Worm (Caenorhabditis elegans) whole organism, L1 larva: Measurements from ENCODE around the gene F28G4.3.

Experiments
- C16A3.4 ChIP-seq: fragments of 150-350 bp; optimal IDR thresholded peaks from 2 replicates; lab custom pipeline; 2014; ENCODE audit warnings: missing biosample characterization, missing genetic modification characterization
- C34B4.2 ChIP-seq: sonication (generic microtip); optimal IDR thresholded peaks from 2 replicates; lab custom pipeline; 2017; ENCODE audit warnings: mild to moderate bottlenecking, missing genetic modification characterization, missing compliant biosample characterization
- F16B12.6 ChIP-seq: fragments of 150-350 bp; optimal IDR thresholded peaks from 2 replicates; lab custom pipeline; 2014; ENCODE audit warnings: missing biosample characterization, missing genetic modification characterization
- ama-1 ChIP-seq: fragments of 150-350 bp; optimal IDR thresholded peaks from 2 replicates; lab custom pipeline; 2014
- dpl-1 ChIP-seq, 3 experiments: fragments of 150-350 bp in 2 of 3; sonication (generic microtip) in 1 of 3; optimal IDR thresholded peaks; 2 replicates each; lab custom pipeline; 2014 to 2017; ENCODE audit warnings: missing biosample characterization in 3 of 3, missing genetic modification characterization in 3 of 3, missing genetic modification reagents in 3 of 3
- dsc-1 ChIP-seq: sonication (generic microtip); optimal IDR thresholded peaks from 2 replicates; lab custom pipeline; 2016; ENCODE audit warnings: mild to moderate bottlenecking, missing genetic modification characterization, missing compliant biosample characterization
- efl-1 ChIP-seq, 4 experiments: fragments of 150-350 bp; optimal IDR thresholded peaks in 3 of 4; peaks in 1 of 4; 1 replicate in 1 of 4; 2 replicates in 3 of 4; lab custom pipeline; 2014; ENCODE audit warnings: missing biosample characterization in 2 of 4, missing genetic modification characterization in 2 of 4, missing genetic modification reagents in 2 of 4
- efl-3 ChIP-seq: fragments of 200-800 bp; sonication (Bioruptor generic); optimal IDR thresholded peaks from 2 replicates; lab custom pipeline; 2018; ENCODE audit warnings: mild to moderate bottlenecking, missing genetic modification characterization, missing compliant biosample characterization
- egl-27 ChIP-seq, 2 experiments: fragments of 150-350 bp in 1 of 2; sonication (generic microtip); optimal IDR thresholded peaks; 3 replicates each; lab custom pipeline; 2017 to 2018; ENCODE audit warnings: missing biosample characterization in 2 of 2, missing genetic modification characterization in 2 of 2, missing genetic modification reagents in 2 of 2
- elt-2 ChIP-seq: sonication (generic microtip); optimal IDR thresholded peaks from 2 replicates; lab custom pipeline; 2016; ENCODE audit warnings: missing genetic modification characterization, mild to moderate bottlenecking, inconsistent platforms, missing compliant biosample characterization, missing genetic modification reagents
- elt-3 ChIP-seq, 6 experiments: fragments of 150-350 bp in 1 of 6; sonication (generic microtip); optimal IDR thresholded peaks; 2 replicates each; lab custom pipeline; 2017 to 2018; ENCODE audit warnings: missing biosample characterization in 6 of 6, missing genetic modification characterization in 6 of 6, inconsistent platforms in 1 of 6
- ets-5 ChIP-seq: fragments of 200-800 bp; sonication (Bioruptor generic); IDR thresholded peaks from 2 replicates; pipeline ENCODE4 v1.3.6; 2022; ENCODE audit warnings: missing genetic modification characterization, missing compliant biosample characterization
- hlh-17 ChIP-seq: fragments of 200-800 bp; sonication (Bioruptor generic); optimal IDR thresholded peaks from 2 replicates; lab custom pipeline; 2018; ENCODE audit warnings: missing genetic modification characterization, mild to moderate bottlenecking, missing compliant biosample characterization, moderate library complexity, borderline replicate concordance
- lin-14 ChIP-seq: fragments of 200-800 bp; sonication (Bioruptor generic); optimal IDR thresholded peaks from 2 replicates; lab custom pipeline; 2018; ENCODE audit warnings: mild to moderate bottlenecking, missing genetic modification characterization, moderate library complexity, missing compliant biosample characterization
- lin-15B ChIP-seq: fragments of 150-350 bp; sonication (generic microtip); optimal IDR thresholded peaks from 3 replicates; lab custom pipeline; 2014; ENCODE audit warnings: missing biosample characterization, missing genetic modification characterization
- lin-35 ChIP-seq, 2 experiments: fragments of 150-350 bp; optimal IDR thresholded peaks; 2 replicates each; lab custom pipeline; 2014; ENCODE audit warnings: missing biosample characterization in 2 of 2, missing genetic modification characterization in 2 of 2, missing genetic modification reagents in 2 of 2
- lir-3 ChIP-seq: sonication (generic microtip); optimal IDR thresholded peaks from 2 replicates; lab custom pipeline; 2016; ENCODE audit warnings: mild to moderate bottlenecking, missing genetic modification characterization, moderate library complexity, missing compliant biosample characterization; ENCODE audit not compliant: poor library complexity
- lsy-2 ChIP-seq, 2 experiments: fragments of 150-350 bp; optimal IDR thresholded peaks; 2 replicates each; lab custom pipeline; 2014; ENCODE audit warnings: missing biosample characterization in 2 of 2, missing genetic modification characterization in 2 of 2
- mef-2 ChIP-seq: fragments of 150-350 bp; optimal IDR thresholded peaks from 2 replicates; lab custom pipeline; 2014; ENCODE audit warnings: missing biosample characterization, missing genetic modification characterization
- nhr-20 ChIP-seq: sonication (generic microtip); optimal IDR thresholded peaks from 2 replicates; lab custom pipeline; 2016; ENCODE audit warnings: mild to moderate bottlenecking, missing genetic modification characterization, missing compliant biosample characterization
- nhr-237 ChIP-seq: fragments of 150-350 bp; optimal IDR thresholded peaks from 2 replicates; lab custom pipeline; 2014; ENCODE audit warnings: missing biosample characterization, missing genetic modification characterization
- nhr-47 ChIP-seq: sonication (generic microtip); optimal IDR thresholded peaks from 2 replicates; lab custom pipeline; 2016; ENCODE audit warnings: mild to moderate bottlenecking, missing genetic modification characterization, moderate library complexity, missing compliant biosample characterization
- nhr-84 ChIP-seq: sonication (generic microtip); optimal IDR thresholded peaks from 2 replicates; lab custom pipeline; 2017; ENCODE audit warnings: missing biosample characterization, missing genetic modification characterization
- nhr-85 ChIP-seq: sonication (generic microtip); peaks from one replicate; lab custom pipeline; 2016; ENCODE audit warnings: missing genetic modification characterization, inconsistent platforms, missing compliant biosample characterization
- pax-3 ChIP-seq: fragments of 200-800 bp; sonication (Bioruptor generic); optimal IDR thresholded peaks from 2 replicates; lab custom pipeline; 2018; ENCODE audit warnings: mild to moderate bottlenecking, missing genetic modification characterization, moderate library complexity, missing compliant biosample characterization
- pqm-1 ChIP-seq: sonication (generic microtip); optimal IDR thresholded peaks from 3 replicates; lab custom pipeline; 2017; ENCODE audit warnings: missing biosample characterization, missing genetic modification characterization
- sox-4 ChIP-seq: sonication (generic microtip); optimal IDR thresholded peaks from 2 replicates; lab custom pipeline; 2016; ENCODE audit warnings: missing genetic modification characterization, missing compliant biosample characterization
- sptf-1 ChIP-seq: fragments of 150-350 bp; optimal IDR thresholded peaks from 2 replicates; lab custom pipeline; 2014; ENCODE audit warnings: missing biosample characterization, missing genetic modification characterization
- sup-37 ChIP-seq: fragments of 200-800 bp; sonication (Bioruptor generic); optimal IDR thresholded peaks from 2 replicates; lab custom pipeline; 2018; ENCODE audit warnings: mild to moderate bottlenecking, missing genetic modification characterization, missing compliant biosample characterization
- tlp-1 ChIP-seq: fragments of 150-350 bp; optimal IDR thresholded peaks from 2 replicates; lab custom pipeline; 2014; ENCODE audit warnings: missing biosample characterization, missing genetic modification characterization
- unc-86 ChIP-seq: sonication (generic microtip); optimal IDR thresholded peaks from 2 replicates; lab custom pipeline; 2016; ENCODE audit warnings: missing genetic modification characterization, missing compliant biosample characterization
- unc-98 ChIP-seq: fragments of 200-800 bp; sonication (Bioruptor generic); IDR thresholded peaks from 2 replicates; pipeline ENCODE4 v1.3.6; 2022; ENCODE audit warnings: missing genetic modification characterization, missing compliant biosample characterization
- xbp-1 ChIP-seq: sonication (generic microtip); optimal IDR thresholded peaks from 2 replicates; lab custom pipeline; 2016; ENCODE audit warnings: missing genetic modification characterization, missing compliant biosample characterization
- ztf-11 ChIP-seq, 2 experiments: sonication (generic microtip); optimal IDR thresholded peaks; 2 replicates each; lab custom pipeline; 2016 to 2017; ENCODE audit warnings: missing genetic modification characterization in 2 of 2, missing biosample characterization in 1 of 2, missing compliant biosample characterization in 1 of 2

The F28G4.3 gene

DNA sequence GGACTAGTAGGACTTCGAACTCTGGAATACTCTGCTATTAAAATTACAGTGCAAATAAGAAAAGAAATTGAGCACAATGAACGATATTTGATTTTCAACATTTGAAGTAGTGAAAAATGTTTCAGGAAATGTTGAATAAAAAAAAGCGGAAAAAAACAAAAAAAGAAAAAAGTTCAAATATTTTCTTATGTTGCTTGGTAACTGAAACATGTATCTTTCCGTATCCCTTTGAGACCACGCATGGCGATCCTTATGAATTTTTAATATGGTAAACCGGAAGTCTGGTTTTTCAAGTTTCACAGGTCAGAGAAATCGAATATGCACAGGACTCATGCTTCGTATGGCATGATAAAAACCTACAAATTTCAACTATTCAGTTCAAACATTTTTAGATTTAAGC lies at the start of gene F28G4.3:
Gene F28G4.3, minus strand, starts transcription at position 101 of the 400 bp plus-strand sequence.
- TF ChIP-seq tlp-1 (tag; lab: Kevin White, UChicago) (no peak), ama-1 (lab: Kevin White, UChicago) (no peak), ztf-11 (tag; optimal IDR thresholded peaks at IDR 0.05; lab: Kevin White, UChicago) (no peak), efl-3 (no peak), C16A3.4 (tag; lab: Kevin White, UChicago) (no peak), unc-86 (tag; lab: Kevin White, UChicago) (no peak), nhr-20 (tag; lab: Kevin White, UChicago) (no peak), C34B4.2 (tag; lab: Kevin White, UChicago) (no peak), pax-3 (tag; lab: Kevin White, UChicago) (no peak), mef-2 (tag; lab: Kevin White, UChicago) (no peak), pqm-1 (no peak), hlh-17 (GFP tag; lab: Kevin White, UChicago) (no peak), lin-14 (GFP tag; lab: Kevin White, UChicago) (no peak)

DNA sequence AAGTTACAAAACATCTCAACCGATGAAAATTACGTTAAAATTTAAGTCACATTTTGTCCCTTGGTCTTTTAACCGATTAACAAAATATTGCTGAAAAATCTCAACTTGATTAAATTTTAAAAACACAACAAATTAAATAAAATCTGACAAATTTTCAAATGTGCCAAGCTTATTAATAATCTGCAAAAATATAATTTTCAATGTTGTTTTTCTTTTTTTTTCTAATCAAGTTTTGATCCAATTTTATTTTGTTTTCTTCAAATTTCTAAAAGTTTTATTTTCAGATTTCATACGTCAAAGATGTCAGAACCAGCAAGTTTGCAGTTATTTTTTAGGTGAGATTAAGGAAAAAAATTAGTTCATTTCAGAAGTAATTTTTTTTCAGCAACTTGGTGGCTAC lies 48.8 kb upstream of the F28G4.3 start, which contains the start of gene srw-87:
Gene srw-87, plus strand, starts transcription at position 301 of the 400 bp plus-strand sequence.
- no peak for TF ChIP-seq ztf-11 (tag; optimal IDR thresholded peaks at IDR 0.05; lab: Kevin White, UChicago)

DNA sequence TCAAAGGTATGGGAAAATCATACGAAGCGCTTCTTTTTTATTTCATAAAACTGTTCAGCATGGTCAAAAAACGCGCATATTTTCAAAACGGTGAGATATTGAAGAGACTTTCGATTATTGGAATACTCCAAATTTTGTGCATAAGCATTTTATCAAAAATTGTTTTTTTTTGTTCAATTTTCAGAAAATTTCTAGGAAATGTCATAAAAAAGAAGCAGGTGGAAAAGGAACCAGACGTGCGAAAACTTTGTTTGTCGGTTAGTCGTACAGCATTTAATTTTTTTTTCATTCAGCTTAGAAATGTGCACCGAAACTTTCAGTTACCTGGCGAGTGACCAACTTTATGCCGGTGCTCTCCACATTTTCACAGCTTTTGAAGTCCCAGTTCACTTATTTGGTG lies 45.9 kb upstream of the F28G4.3 start, which contains the start of gene srh-167:
Gene srh-167, plus strand, starts transcription at position 301 of the 400 bp plus-strand sequence.
- no peak for TF ChIP-seq sox-4 (tag; lab: Kevin White, UChicago)
- TF ChIP-seq sptf-1 (tag; lab: Kevin White, UChicago): no peak
- TF ChIP-seq unc-98 (GFP tag; lab: Robert Waterston, UW): no peak
- TF ChIP-seq nhr-85 (tag; lab: Kevin White, UChicago): no peak
- TF ChIP-seq dpl-1 (GFP tag; optimal IDR thresholded peaks at IDR 0.05; lab: Kevin White, UChicago): no peak
- TF ChIP-seq lir-3 (tag; lab: Kevin White, UChicago): no peak
- TF ChIP-seq nhr-84 (tag; lab: Kevin White, UChicago): no peak
- TF ChIP-seq nhr-20 (tag; lab: Kevin White, UChicago): no peak
- no peak for TF ChIP-seq elt-2 (tag; lab: Kevin White, UChicago)
- TF ChIP-seq, all 84 proteins: peak for 0

DNA sequence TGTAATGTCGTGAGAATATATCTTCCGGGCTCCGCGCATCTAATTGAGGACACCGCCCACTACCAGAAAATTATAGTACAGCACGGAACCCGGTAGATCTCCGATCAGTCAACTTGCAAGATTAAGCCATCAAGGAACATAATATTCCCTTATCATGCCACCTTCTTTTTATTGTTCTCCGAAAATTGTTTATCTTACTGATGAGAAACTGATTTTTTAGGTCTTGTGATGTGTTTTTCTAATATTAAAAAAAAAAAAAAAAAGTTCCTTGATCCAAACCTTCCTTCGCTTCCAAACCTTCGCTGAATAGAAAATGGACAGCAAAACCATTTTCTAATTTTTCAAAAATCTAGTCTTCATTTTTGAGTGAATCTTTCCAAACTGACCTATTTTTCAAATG lies 41.3 kb upstream of the F28G4.3 start, which contains the start of gene F57G8.7:
Gene F57G8.7, plus strand, starts transcription at position 301 of the 400 bp plus-strand sequence.
- no peak for TF ChIP-seq unc-98 (GFP tag; lab: Robert Waterston, UW)
- TF ChIP-seq lin-15B (tag; lab: Kevin White, UChicago): no peak
- no peak for TF ChIP-seq nhr-237 (tag; lab: Kevin White, UChicago)
- no peak for TF ChIP-seq F16B12.6
- no peak for TF ChIP-seq nhr-47
- TF ChIP-seq efl-1 (optimal IDR thresholded peaks at IDR 0.05; lab: Kevin White, UChicago): no peak
- TF ChIP-seq efl-1 (GFP tag; optimal IDR thresholded peaks at IDR 0.05 in 1 of 2; lab: Kevin White, UChicago): no peak
- no peak for TF ChIP-seq pqm-1
- TF ChIP-seq egl-27 (tag; optimal IDR thresholded peaks at IDR 0.05; lab: Kevin White, UChicago): no peak
- no peak for TF ChIP-seq ets-5 (GFP tag; lab: Robert Waterston, UW)
- TF ChIP-seq xbp-1 (tag; lab: Kevin White, UChicago): no peak
- no peak for TF ChIP-seq sup-37 (GFP tag; lab: Kevin White, UChicago)
- no peak for TF ChIP-seq dsc-1 (tag; lab: Kevin White, UChicago)
- TF ChIP-seq lsy-2 (tag; optimal IDR thresholded peaks at IDR 0.05; lab: Kevin White, UChicago): no peak
- no peak for TF ChIP-seq lin-35 (GFP tag; optimal IDR thresholded peaks at IDR 0.05; lab: Kevin White, UChicago)
- no peak for TF ChIP-seq elt-3 (tag; optimal IDR thresholded peaks at IDR 0.05; lab: Kevin White, UChicago)
- no peak for TF ChIP-seq ztf-11 (tag; optimal IDR thresholded peaks at IDR 0.05; lab: Kevin White, UChicago)
